Worm (Caenorhabditis elegans) whole organism, early embryonic: Measurements from ENCODE around the gene slc-25A18.2.

Experiments used
- B0310.2 ChIP-seq: sonication (generic microtip); optimal IDR thresholded peaks from 2 replicates; lab custom pipeline; 2016; ENCODE audit warnings: mild to moderate bottlenecking, missing genetic modification characterization, missing compliant biosample characterization
- F13C5.2 ChIP-seq: sonication (generic microtip); optimal IDR thresholded peaks from 2 replicates; lab custom pipeline; 2017; ENCODE audit warnings: mild to moderate bottlenecking, missing genetic modification characterization, inconsistent platforms, missing compliant biosample characterization
- aly-1 ChIP-seq: sonication (generic microtip); optimal IDR thresholded peaks from 2 replicates; lab custom pipeline; 2016; ENCODE audit warnings: missing genetic modification characterization, missing compliant biosample characterization
- ama-1 ChIP-seq: fragments of 150-350 bp; optimal IDR thresholded peaks from 2 replicates; lab custom pipeline; 2014
- ceh-13 ChIP-seq: fragments of 200-800 bp; sonication (Bioruptor generic); optimal IDR thresholded peaks from 2 replicates; lab custom pipeline; 2018; ENCODE audit warnings: mild to moderate bottlenecking, missing genetic modification characterization, missing compliant biosample characterization
- ceh-36 ChIP-seq: sonication (generic microtip); optimal IDR thresholded peaks from 2 replicates; lab custom pipeline; 2016; ENCODE audit warnings: missing genetic modification characterization, inconsistent platforms, missing compliant biosample characterization
- ets-7 ChIP-seq: sonication (generic microtip); optimal IDR thresholded peaks from 2 replicates; lab custom pipeline; 2016; ENCODE audit warnings: missing genotype, missing genetic modification characterization, missing compliant biosample characterization
- flt-1 ChIP-seq: fragments of 200-800 bp; sonication (Bioruptor generic); IDR thresholded peaks from 2 replicates; pipeline ENCODE4 v1.3.6; 2022; ENCODE audit warnings: missing genetic modification characterization, missing compliant biosample characterization
- hmbx-1 ChIP-seq: sonication (generic microtip); optimal IDR thresholded peaks from 2 replicates; lab custom pipeline; 2016; ENCODE audit warnings: mild to moderate bottlenecking, missing genetic modification characterization, missing compliant biosample characterization
- hmg-4 ChIP-seq: fragments of 200-800 bp; sonication (Bioruptor generic); optimal IDR thresholded peaks from 2 replicates; lab custom pipeline; 2018; ENCODE audit warnings: mild to moderate bottlenecking, missing genetic modification characterization, missing compliant biosample characterization
- hnd-1 ChIP-seq: sonication (generic microtip); optimal IDR thresholded peaks from 2 replicates; lab custom pipeline; 2016; ENCODE audit warnings: missing genetic modification characterization, missing compliant biosample characterization
- pes-1 ChIP-seq: fragments of 200-800 bp; sonication (Bioruptor generic); IDR thresholded peaks from 2 replicates; pipeline ENCODE4 v1.3.6; 2022; ENCODE audit warnings: missing genetic modification reagents, missing genetic modification characterization, missing compliant biosample characterization
- scrt-1 ChIP-seq: fragments of 200-800 bp; sonication (Bioruptor generic); IDR thresholded peaks from 2 replicates; pipeline ENCODE4 v1.3.6; 2022; ENCODE audit warnings: missing genetic modification characterization, missing compliant biosample characterization
- sea-1 ChIP-seq: fragments of 200-800 bp; sonication (Bioruptor generic); conservative IDR thresholded peaks from 2 replicates; pipeline ENCODE4 v1.3.6; 2022; ENCODE audit warnings: missing genetic modification characterization, missing compliant biosample characterization
- tbx-11 ChIP-seq: fragments of 200-800 bp; sonication (Bioruptor generic); IDR thresholded peaks from 2 replicates; pipeline ENCODE4 v1.3.6; 2022; ENCODE audit warnings: missing genetic modification characterization, missing compliant biosample characterization
- tbx-37 ChIP-seq: fragments of 200-800 bp; sonication (Bioruptor generic); conservative IDR thresholded peaks from 2 replicates; pipeline ENCODE4 v1.3.6; 2022; ENCODE audit warnings: missing genetic modification reagents, missing genetic modification characterization, missing compliant biosample characterization
- tra-4 ChIP-seq: sonication (generic microtip); optimal IDR thresholded peaks from 2 replicates; lab custom pipeline; 2017; ENCODE audit warnings: missing genetic modification characterization, missing compliant biosample characterization

slc-25A18.2 gene

ce11 chrIV:7506711-7507110 lies 31.9 kb downstream of the slc-25A18.2 start:
- TF ChIP-seq ceh-36 (tag; lab: Kevin White, UChicago) (no peak), ets-7 (tag; lab: Kevin White, UChicago) (no peak)

DNA sequence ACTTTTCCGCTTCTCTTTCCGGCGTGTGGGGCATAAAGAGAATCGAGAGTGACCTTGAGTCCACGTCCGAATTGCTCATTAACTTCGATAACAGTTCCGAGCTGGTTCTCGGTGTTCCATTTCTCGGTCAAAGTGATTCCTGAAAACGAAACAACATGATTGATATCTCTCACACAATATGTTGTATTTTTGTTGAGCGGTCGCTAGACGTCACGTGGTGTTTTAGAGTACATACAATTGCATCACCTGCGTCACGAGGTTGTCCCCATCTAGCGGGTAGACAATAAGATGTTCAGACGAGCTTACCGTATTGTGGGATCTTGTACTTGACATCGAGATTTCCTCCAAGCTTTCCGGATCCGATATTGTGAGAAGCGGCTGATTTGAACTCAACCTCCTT lies 32.5 kb downstream of the slc-25A18.2 start:
- TF ChIP-seq hmg-4 (GFP tag; lab: Kevin White, UChicago) (no peak), hnd-1 (tag; lab: Kevin White, UChicago) (no peak), hmbx-1 (tag; lab: Kevin White, UChicago) (no peak), ceh-13 (GFP tag; lab: Kevin White, UChicago) (no peak), ama-1 (lab: Kevin White, UChicago) (no peak), sea-1 (GFP tag; lab: Robert Waterston, UW) (no peak), pes-1 (no peak), flt-1 (GFP tag; lab: Robert Waterston, UW) (no peak), B0310.2 (tag; lab: Kevin White, UChicago) (no peak), scrt-1 (no peak), tbx-37 (no peak), tra-4 (no peak), ets-7 (tag; lab: Kevin White, UChicago) (no peak), tbx-11 (no peak), F13C5.2 (tag; lab: Kevin White, UChicago) (no peak), ceh-36 (tag; lab: Kevin White, UChicago) (no peak), aly-1 (no peak)

DNA sequence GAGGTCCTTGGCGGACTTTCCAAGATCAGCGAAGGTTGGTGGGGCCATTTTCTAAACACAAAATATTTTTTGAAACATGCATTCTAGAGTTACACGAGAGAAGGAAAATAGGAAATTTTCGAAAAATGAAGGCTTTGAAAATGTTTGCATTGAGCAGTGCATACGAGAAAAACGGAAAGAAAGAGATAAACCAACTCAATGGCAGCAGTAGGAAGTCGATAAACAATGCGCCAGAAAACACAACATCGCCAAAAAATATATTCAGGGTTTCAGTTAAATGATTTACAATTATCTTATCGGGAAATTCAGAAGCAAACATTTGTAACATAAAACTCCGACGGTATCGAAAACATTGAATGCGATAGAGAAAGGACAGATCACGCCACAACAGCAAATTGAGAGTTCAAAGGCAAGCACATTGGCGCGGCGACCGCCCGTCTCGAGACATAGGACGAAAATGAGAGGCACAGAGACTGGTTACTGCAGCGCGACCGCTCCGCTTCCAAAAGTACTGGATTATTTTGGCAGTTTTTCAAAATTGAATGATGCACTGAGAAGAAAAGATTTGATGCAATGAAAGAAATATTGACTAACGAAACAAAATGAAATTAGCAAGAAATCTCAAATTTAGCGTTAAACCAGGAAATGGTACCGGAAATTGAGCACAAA lies 33.1 kb downstream of the slc-25A18.2 start, which contains the start of the genes vdac-1 and R05G6.5:
TSS of gene vdac-1 (minus strand) at position 51 of the 669 bp plus-strand sequence.
TSS of gene R05G6.5 (plus strand) at position 527 of the 669 bp plus-strand sequence.
- TF ChIP-seq hnd-1 (tag; lab: Kevin White, UChicago): no peak
- TF ChIP-seq aly-1: no peak
- TF ChIP-seq F13C5.2 (tag; lab: Kevin White, UChicago): no peak
- no peak for TF ChIP-seq ceh-13 (GFP tag; lab: Kevin White, UChicago)
- no peak for TF ChIP-seq B0310.2 (tag; lab: Kevin White, UChicago)
- no peak for TF ChIP-seq sea-1 (GFP tag; lab: Robert Waterston, UW)
- no peak for TF ChIP-seq tbx-37
- no peak for TF ChIP-seq scrt-1
- no peak for TF ChIP-seq pes-1
- no peak for TF ChIP-seq tra-4
- no peak for TF ChIP-seq hmg-4 (GFP tag; lab: Kevin White, UChicago)
- TF ChIP-seq flt-1 (GFP tag; lab: Robert Waterston, UW): no peak
- TF ChIP-seq ceh-36 (tag; lab: Kevin White, UChicago): no peak
- TF ChIP-seq hmbx-1 (tag; lab: Kevin White, UChicago): no peak
- no peak for TF ChIP-seq ets-7 (tag; lab: Kevin White, UChicago)
- TF ChIP-seq ama-1 (lab: Kevin White, UChicago): no peak

DNA sequence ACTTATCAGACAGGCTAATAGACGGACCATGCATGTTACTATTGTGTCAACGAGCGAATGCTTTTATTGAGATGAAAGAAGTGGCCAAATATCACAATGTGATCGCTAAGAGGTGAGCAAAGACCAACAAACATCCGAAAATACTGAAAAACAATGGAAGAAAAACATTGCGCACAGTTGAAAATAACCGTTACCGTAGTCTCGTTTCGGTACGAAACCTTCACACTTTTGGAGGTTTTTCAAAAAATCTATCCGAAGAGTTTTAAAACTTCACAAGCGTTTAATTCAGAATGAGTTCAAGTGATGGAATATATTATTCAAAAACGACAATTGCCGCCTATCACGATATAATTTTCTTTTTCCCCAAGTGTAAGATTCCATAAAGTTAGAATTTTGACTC lies 34.0 kb downstream of the slc-25A18.2 start:
- TF ChIP-seq ceh-36 (tag; lab: Kevin White, UChicago): no peak
- TF ChIP-seq hnd-1 (tag; lab: Kevin White, UChicago): no peak
- no peak for TF ChIP-seq pes-1
- no peak for TF ChIP-seq ets-7 (tag; lab: Kevin White, UChicago)
- TF ChIP-seq scrt-1: no peak
- TF ChIP-seq ama-1 (lab: Kevin White, UChicago): no peak
- no peak for TF ChIP-seq F13C5.2 (tag; lab: Kevin White, UChicago)
- TF ChIP-seq ceh-13 (GFP tag; lab: Kevin White, UChicago): no peak
- TF ChIP-seq hmg-4 (GFP tag; lab: Kevin White, UChicago): no peak
- TF ChIP-seq B0310.2 (tag; lab: Kevin White, UChicago): no peak
- no peak for TF ChIP-seq tbx-37
- TF ChIP-seq flt-1 (GFP tag; lab: Robert Waterston, UW): no peak
- TF ChIP-seq tbx-11: no peak

ce11 chrIV:7510829-7511228 lies 36.0 kb downstream of the slc-25A18.2 start:
- no peak for TF ChIP-seq ceh-13 (GFP tag; lab: Kevin White, UChicago)
- TF ChIP-seq flt-1 (GFP tag; lab: Robert Waterston, UW): no peak
- no peak for TF ChIP-seq aly-1
- no peak for TF ChIP-seq sea-1 (GFP tag; lab: Robert Waterston, UW)

ce11 chrIV:7512617-7513233 lies 37.9 kb downstream of the slc-25A18.2 start, which contains the start of the genes plc-4 and R05G6.4:
plc-4 (minus strand) TSS chrIV:7512667.
R05G6.4 (plus strand) TSS chrIV:7513233.
- TF ChIP-seq flt-1 (GFP tag; lab: Robert Waterston, UW) (no peak), scrt-1 (no peak), aly-1 (no peak), tra-4 (no peak), ceh-36 (tag; lab: Kevin White, UChicago) (no peak), ceh-13 (GFP tag; lab: Kevin White, UChicago) (no peak), tbx-37 (no peak), tbx-11 (no peak), hnd-1 (tag; lab: Kevin White, UChicago) (no peak), pes-1 (no peak), F13C5.2 (tag; lab: Kevin White, UChicago) (no peak), sea-1 (GFP tag; lab: Robert Waterston, UW) (no peak), B0310.2 (tag; lab: Kevin White, UChicago) (no peak), hmbx-1 (tag; lab: Kevin White, UChicago) (no peak), hmg-4 (GFP tag; lab: Kevin White, UChicago) (no peak), ama-1 (lab: Kevin White, UChicago) (no peak), ets-7 (tag; lab: Kevin White, UChicago) (no peak)

ce11 chrIV:7516167-7516566 lies 41.3 kb downstream of the slc-25A18.2 start, which contains the start of the genes R05G6.9 and R05G6.3:
R05G6.9 (minus strand) TSS chrIV:7516267.
R05G6.3 (plus strand) TSS chrIV:7516552.
- TF ChIP-seq ama-1 (lab: Kevin White, UChicago): no peak
